Fruit fly (Drosophila melanogaster) whole organism, embryonic: Measurements from ENCODE around the gene egh.
A peak's percentile ranks its signal among the peaks of the same experiment; 100 is the strongest.

Experiments used
- CG10431 ChIP-seq: fragments of 200-800 bp; sonication (Bioruptor generic); optimal IDR thresholded peaks from 3 replicates; lab custom pipeline; 2018; ENCODE audit warnings: missing biosample characterization, mild to moderate bottlenecking, missing genetic modification characterization
- CG10654 ChIP-seq: fragments of 200-800 bp; sonication (Bioruptor generic); optimal IDR thresholded peaks from 2 replicates; lab custom pipeline; 2016; ENCODE audit warnings: missing biosample characterization, missing genetic modification characterization
- CG11085 ChIP-seq: fragments of 200-800 bp; sonication (Bioruptor generic); IDR thresholded peaks from 2 replicates; pipeline ENCODE4 v1.3.6; 2022; ENCODE audit warnings: missing biosample characterization, missing genetic modification characterization
- CG13424 ChIP-seq: fragments of 200-800 bp; sonication (Bioruptor generic); optimal IDR thresholded peaks from 2 replicates; lab custom pipeline; 2019; ENCODE audit warnings: missing biosample characterization, mild to moderate bottlenecking, missing genetic modification characterization, moderate library complexity
- CG17612 ChIP-seq: fragments of 200-800 bp; sonication (Bioruptor generic); IDR thresholded peaks from 2 replicates; pipeline ENCODE4 v1.3.6; 2022; ENCODE audit warnings: missing biosample characterization, missing genetic modification characterization
- CG18764 ChIP-seq: fragments of 200-800 bp; sonication (Bioruptor generic); optimal IDR thresholded peaks from 3 replicates; lab custom pipeline; 2016; ENCODE audit warnings: missing biosample characterization, missing genetic modification characterization
- CG30431 ChIP-seq: fragments of 200-800 bp; sonication (Bioruptor generic); optimal IDR thresholded peaks from 2 replicates; lab custom pipeline; 2017; ENCODE audit warnings: missing biosample characterization, missing genetic modification characterization
- CG31441 ChIP-seq: fragments of 200-800 bp; sonication (Bioruptor generic); IDR thresholded peaks from 2 replicates; pipeline ENCODE4 v1.3.6; 2022; ENCODE audit warnings: missing biosample characterization, missing genetic modification characterization
- CG3163 ChIP-seq: fragments of 200-800 bp; sonication (Bioruptor generic); optimal IDR thresholded peaks from 3 replicates; lab custom pipeline; 2016; ENCODE audit warnings: missing biosample characterization, missing genetic modification characterization
- CG32772 ChIP-seq: fragments of 200-800 bp; sonication (Bioruptor generic); IDR thresholded peaks from 2 replicates; pipeline ENCODE4 v1.3.6; 2022; ENCODE audit warnings: missing biosample characterization, missing genetic modification characterization
- CG3847 ChIP-seq: fragments of 200-800 bp; sonication (Bioruptor generic); IDR thresholded peaks from 2 replicates; pipeline ENCODE4 v1.3.6; 2022; ENCODE audit warnings: missing biosample characterization, missing genetic modification characterization
- CG4730 ChIP-seq: fragments of 200-800 bp; sonication (Bioruptor generic); IDR thresholded peaks from 2 replicates; pipeline ENCODE4 v1.3.6; 2022; ENCODE audit warnings: missing biosample characterization, missing genetic modification characterization
- CG7357 ChIP-seq: fragments of 200-800 bp; sonication (Bioruptor generic); IDR thresholded peaks from 3 replicates; pipeline ENCODE4 v1.3.6; 2022; ENCODE audit warnings: missing biosample characterization, missing genetic modification characterization
- CG8281 ChIP-seq: fragments of 200-800 bp; sonication (Bioruptor generic); optimal IDR thresholded peaks from 2 replicates; lab custom pipeline; 2018; ENCODE audit warnings: missing biosample characterization, mild to moderate bottlenecking, missing genetic modification characterization, moderate library complexity
- CG8359 ChIP-seq: fragments of 200-800 bp; sonication (Bioruptor generic); optimal IDR thresholded peaks from 2 replicates; lab custom pipeline; 2017; ENCODE audit warnings: missing biosample characterization, mild to moderate bottlenecking, missing genetic modification characterization, borderline replicate concordance
- CG8478 ChIP-seq: fragments of >200 bp; optimal IDR thresholded peaks from 2 replicates; lab custom pipeline; 2018
- CG9727 ChIP-seq: fragments of 200-800 bp; sonication (Bioruptor generic); optimal IDR thresholded peaks from 3 replicates; lab custom pipeline; 2017; ENCODE audit warnings: missing biosample characterization, mild to moderate bottlenecking, missing genetic modification characterization
- Deaf1 ChIP-seq: fragments of 200-800 bp; optimal IDR thresholded peaks from 3 replicates; lab custom pipeline; 2019; ENCODE audit warnings: missing biosample characterization, mild to moderate bottlenecking, missing genetic modification characterization, moderate library complexity
- Dref ChIP-seq: fragments of 200-800 bp; sonication (Bioruptor generic); IDR thresholded peaks from 2 replicates; pipeline ENCODE4 v1.3.6; 2022; ENCODE audit warnings: missing biosample characterization, missing genetic modification characterization
- GATAe ChIP-seq: fragments of 200-800 bp; sonication (Bioruptor generic); conservative IDR thresholded peaks from 2 replicates; pipeline ENCODE4 v1.3.6; 2022; ENCODE audit warnings: missing biosample characterization, missing genetic modification characterization
- HLHmδ ChIP-seq: fragments of 200-800 bp; sonication (Bioruptor generic); optimal IDR thresholded peaks from 2 replicates; lab custom pipeline; 2018; ENCODE audit warnings: missing biosample characterization, mild to moderate bottlenecking, missing genetic modification characterization, moderate library complexity
- Lhr ChIP-seq: fragments of 200-800 bp; sonication (Bioruptor generic); optimal IDR thresholded peaks from 3 replicates; lab custom pipeline; 2017; ENCODE audit warnings: mild to moderate bottlenecking, missing biosample characterization, missing genetic modification reagents, missing genetic modification characterization
- Nf-YC ChIP-seq: fragments of 200-800 bp; optimal IDR thresholded peaks from 3 replicates; lab custom pipeline; 2019; ENCODE audit warnings: missing biosample characterization, mild to moderate bottlenecking, missing genetic modification characterization, moderate library complexity
- Pdp1 ChIP-seq, 2 experiments: fragments of 200-800 bp; sonication (Bioruptor generic); optimal IDR thresholded peaks; 3 replicates each; lab custom pipeline; 2016; ENCODE audit warnings: missing biosample characterization in 2 of 2, missing genetic modification characterization in 2 of 2, mild to moderate bottlenecking in 1 of 2, moderate library complexity in 1 of 2
- Ptx1 ChIP-seq: fragments of 200-800 bp; sonication (Bioruptor generic); IDR thresholded peaks from 2 replicates; pipeline ENCODE4 v1.3.6; 2022; ENCODE audit warnings: missing biosample characterization, missing genetic modification characterization
- Rfx ChIP-seq: fragments of 200-800 bp; sonication (Bioruptor generic); IDR thresholded peaks from 2 replicates; pipeline ENCODE4 v1.3.6; 2022; ENCODE audit warnings: missing biosample characterization, missing genetic modification characterization
- Side ChIP-seq: fragments of 200-800 bp; sonication (Bioruptor generic); optimal IDR thresholded peaks from 2 replicates; lab custom pipeline; 2016; ENCODE audit warnings: missing biosample characterization, missing genetic modification characterization
- Ssrp ChIP-seq: fragments of 200-800 bp; sonication (Bioruptor generic); optimal IDR thresholded peaks from 2 replicates; lab custom pipeline; 2018; ENCODE audit warnings: missing biosample characterization, mild to moderate bottlenecking, missing genetic modification characterization, moderate library complexity
- TFAM ChIP-seq: fragments of 200-800 bp; sonication (Bioruptor generic); optimal IDR thresholded peaks from 2 replicates; lab custom pipeline; 2017; ENCODE audit warnings: missing biosample characterization, missing genetic modification characterization, inconsistent platforms
- Tbp ChIP-seq: fragments of >200 bp; optimal IDR thresholded peaks from 2 replicates; lab custom pipeline; 2018; ENCODE audit warnings: missing biosample characterization, missing genetic modification characterization
- Trl ChIP-seq, 3 experiments: fragments of >200 bp in 2 of 3; fragments of 200-800 bp in 1 of 3; sonication (Bioruptor generic) in 1 of 3; optimal IDR thresholded peaks; 2 replicates in 1 of 3; 3 replicates in 2 of 3; lab custom pipeline; 2016 to 2017; ENCODE audit warnings: missing biosample characterization in 1 of 3, missing genetic modification characterization in 1 of 3
- Vsx1 ChIP-seq: fragments of 200-800 bp; sonication (Bioruptor generic); optimal IDR thresholded peaks from 2 replicates; lab custom pipeline; 2017; ENCODE audit warnings: missing biosample characterization, mild to moderate bottlenecking, missing genetic modification characterization, missing genetic modification reagents
- bowl ChIP-seq: fragments of 200-800 bp; sonication (Bioruptor generic); IDR thresholded peaks from 2 replicates; pipeline ENCODE4 v1.3.6; 2022; ENCODE audit warnings: missing biosample characterization, missing genetic modification characterization
- caup ChIP-seq: fragments of 200-800 bp; sonication (Bioruptor generic); optimal IDR thresholded peaks from 3 replicates; lab custom pipeline; 2017; ENCODE audit warnings: missing biosample characterization, mild to moderate bottlenecking, missing genetic modification characterization, moderate library complexity; ENCODE audit not compliant: severe bottlenecking
- ci ChIP-seq: fragments of 200-800 bp; sonication (Bioruptor generic); IDR thresholded peaks from 3 replicates; pipeline ENCODE4 v1.3.6; 2022; ENCODE audit warnings: missing biosample characterization, missing genetic modification characterization
- gcm2 ChIP-seq: fragments of 200-800 bp; sonication (Bioruptor generic); optimal IDR thresholded peaks from 2 replicates; lab custom pipeline; 2016; ENCODE audit warnings: missing biosample characterization, missing genetic modification characterization
- hkb ChIP-seq, 2 experiments: fragments of 200-800 bp in 1 of 2; fragments of >200 bp in 1 of 2; sonication (Bioruptor generic) in 1 of 2; IDR thresholded peaks in 1 of 2; optimal IDR thresholded peaks in 1 of 2; 2 replicates each; pipeline versions ENCODE4 v1.3.6 to Lab custom; 2017 to 2022; ENCODE audit warnings: missing biosample characterization in 1 of 2, missing genetic modification characterization in 1 of 2
- jing ChIP-seq: fragments of 200-800 bp; sonication (Bioruptor generic); optimal IDR thresholded peaks from 2 replicates; lab custom pipeline; 2018; ENCODE audit warnings: missing biosample characterization, mild to moderate bottlenecking, missing genetic modification characterization
- knrl ChIP-seq: fragments of 200-800 bp; sonication (Bioruptor generic); IDR thresholded peaks from 3 replicates; pipeline ENCODE4 v1.3.6; 2022; ENCODE audit warnings: missing biosample characterization, missing genetic modification characterization; ENCODE audit not compliant: partially characterized antibody
- mirr ChIP-seq: fragments of 200-800 bp; sonication (Bioruptor generic); optimal IDR thresholded peaks from 3 replicates; lab custom pipeline; 2018; ENCODE audit warnings: missing biosample characterization, mild to moderate bottlenecking, missing genetic modification characterization
- nom ChIP-seq: fragments of 200-800 bp; sonication (Bioruptor generic); optimal IDR thresholded peaks from 2 replicates; lab custom pipeline; 2017; ENCODE audit warnings: missing biosample characterization, missing genetic modification characterization, mild to moderate bottlenecking, moderate library complexity, missing genetic modification reagents
- otp ChIP-seq: fragments of 200-800 bp; sonication (Bioruptor generic); IDR thresholded peaks from 3 replicates; pipeline ENCODE4, ENCODE4 v1.3.6; 2022; ENCODE audit warnings: missing biosample characterization, missing genetic modification characterization
- peb ChIP-seq: fragments of 200-800 bp; sonication (Bioruptor generic); IDR thresholded peaks from 2 replicates; pipeline ENCODE4 v1.3.6; 2022; ENCODE audit warnings: missing biosample characterization, missing genetic modification characterization
- rib ChIP-seq: fragments of 200-800 bp; sonication (Bioruptor generic); IDR thresholded peaks from 2 replicates; pipeline ENCODE4 v1.3.6; 2022; ENCODE audit warnings: missing biosample characterization, missing genetic modification characterization
- sd ChIP-seq: fragments of 200-800 bp; sonication (Bioruptor generic); optimal IDR thresholded peaks from 3 replicates; lab custom pipeline; 2018; ENCODE audit warnings: missing biosample characterization, mild to moderate bottlenecking, missing genetic modification characterization, moderate library complexity
- sens ChIP-seq: fragments of 200-800 bp; sonication (Bioruptor generic); peaks from one replicate; lab custom pipeline; 2016; ENCODE audit warnings: missing biosample characterization, missing genetic modification characterization
- slp2 ChIP-seq: fragments of 200-800 bp; sonication (Bioruptor generic); optimal IDR thresholded peaks from 2 replicates; lab custom pipeline; 2016; ENCODE audit warnings: missing biosample characterization, missing genetic modification characterization
- tna ChIP-seq: fragments of 200-800 bp; sonication (Bioruptor generic); IDR thresholded peaks from 2 replicates; pipeline ENCODE4 v1.3.6; 2022; ENCODE audit warnings: missing biosample characterization, missing genetic modification characterization; ENCODE audit not compliant: partially characterized antibody
- vvl ChIP-seq: fragments of 200-800 bp; sonication (Bioruptor generic); IDR thresholded peaks from 2 replicates; pipeline ENCODE4 v1.3.6; 2022; ENCODE audit warnings: missing biosample characterization, missing genetic modification characterization

Gene egh

dm6 chrX:2542500-2542899, 45.8 kb upstream of the egh start:
- TF ChIP-seq CG8478 (lab: Kevin White, UChicago) (no peak), Vsx1 (GFP tag; lab: Kevin White, UChicago) (no peak), jing (no peak), caup (GFP tag; lab: Kevin White, UChicago) (no peak), sens (GFP tag; lab: Kevin White, UChicago) (peak; percentile 56), CG8359 (GFP tag; lab: Kevin White, UChicago) (no peak)

dm6 chrX:2545328-2545758, 43.0 kb upstream of the egh start, which contains the start of gene trol:
Gene trol, minus strand, starts transcription at chrX:2545427.
- TF ChIP-seq otp (no peak), CG10654 (no peak), TFAM (GFP tag; lab: Kevin White, UChicago) (no peak), tna (GFP tag; lab: Robert Waterston, UW) (no peak), CG17612 (GFP tag; lab: Robert Waterston, UW) (no peak), CG8478 (lab: Kevin White, UChicago) (no peak), sens (GFP tag; lab: Kevin White, UChicago) (peak; percentile 48), CG7357 (GFP tag; lab: Robert Waterston, UW) (no peak), Dref (no peak), Lhr (GFP tag; lab: Kevin White, UChicago) (no peak), CG9727 (GFP tag; lab: Kevin White, UChicago) (no peak), hkb (optimal IDR thresholded peaks at IDR 0.05; lab: Kevin White, UChicago) (no peak), hkb (GFP tag; IDR thresholded peaks at IDR 0.05; lab: Robert Waterston, UW) (peak; percentile 21; the same call in 1 of the 2 replicates), HLHmδ (GFP tag; lab: Kevin White, UChicago) (peak; percentile 29), CG4730 (no peak), CG8281 (tag; lab: Kevin White, UChicago) (no peak), Tbp (GFP tag; lab: Kevin White, UChicago) (no peak), CG10431 (no peak), ci (GFP tag; lab: Robert Waterston, UW) (peak; percentile 58; the same call in 1 of the 3 replicates), Trl (optimal IDR thresholded peaks at IDR 0.05; lab: Kevin White, UChicago) (peak; percentile 62 to 74), Trl (GFP tag; optimal IDR thresholded peaks at IDR 0.05; lab: Kevin White, UChicago) (no peak), CG11085 (GFP tag; lab: Robert Waterston, UW) (no peak), Ptx1 (GFP tag; lab: Robert Waterston, UW) (no peak), sd (peak; percentile 45), CG3847 (GFP tag; lab: Robert Waterston, UW) (no peak), Rfx (GFP tag; lab: Robert Waterston, UW) (peak; percentile 15; the same call in 1 of the 2 replicates), knrl (no peak), gcm2 (no peak), slp2 (no peak), Side (no peak), peb (no peak), CG3163 (GFP tag; lab: Kevin White, UChicago) (no peak), Deaf1 (tag; lab: Kevin White, UChicago) (peak; percentile 98), GATAe (no peak), CG32772 (GFP tag; lab: Robert Waterston, UW) (no peak), Nf-YC (tag; lab: Kevin White, UChicago) (peak; percentile 22), Ssrp (tag; lab: Kevin White, UChicago) (no peak), bowl (GFP tag; lab: Robert Waterston, UW) (no peak), CG31441 (GFP tag; lab: Robert Waterston, UW) (no peak), CG18764 (GFP tag; lab: Kevin White, UChicago) (no peak), CG30431 (no peak), nom (GFP tag; lab: Kevin White, UChicago) (peak; percentile 10), vvl (GFP tag; lab: Robert Waterston, UW) (peak; percentile 48; the same call in 1 of the 2 replicates), CG13424 (tag; lab: Kevin White, UChicago) (no peak), rib (GFP tag; lab: Robert Waterston, UW) (no peak), Pdp1 (GFP tag; optimal IDR thresholded peaks at IDR 0.05; lab: Kevin White, UChicago) (peak in 1 of 2 experiments; percentile 61), mirr (GFP tag; lab: Kevin White, UChicago) (no peak)
